Worm (Caenorhabditis elegans) whole organism, L1 larva: ENCODE results near the gene best-17.
A peak's percentile ranks its signal among the peaks of the same experiment; 100 is the strongest.

Source experiments
- C04F5.9 ChIP-seq: sonication (generic microtip); optimal IDR thresholded peaks from 2 replicates; lab custom pipeline; 2016; ENCODE audit warnings: missing genetic modification characterization, missing compliant biosample characterization
- C16A3.4 ChIP-seq: fragments of 150-350 bp; optimal IDR thresholded peaks from 2 replicates; lab custom pipeline; 2014; ENCODE audit warnings: missing biosample characterization, missing genetic modification characterization
- C34B4.2 ChIP-seq: sonication (generic microtip); optimal IDR thresholded peaks from 2 replicates; lab custom pipeline; 2017; ENCODE audit warnings: mild to moderate bottlenecking, missing genetic modification characterization, missing compliant biosample characterization
- F16B12.6 ChIP-seq: fragments of 150-350 bp; optimal IDR thresholded peaks from 2 replicates; lab custom pipeline; 2014; ENCODE audit warnings: missing biosample characterization, missing genetic modification characterization
- alr-1 ChIP-seq: fragments of 200-800 bp; sonication (Bioruptor generic); optimal IDR thresholded peaks from 2 replicates; lab custom pipeline; 2018; ENCODE audit warnings: borderline replicate concordance, mild to moderate bottlenecking, missing genetic modification characterization, missing compliant biosample characterization
- aly-2 ChIP-seq: fragments of 150-350 bp; optimal IDR thresholded peaks from 2 replicates; lab custom pipeline; 2014; ENCODE audit warnings: missing biosample characterization, missing genetic modification characterization
- blmp-1 ChIP-seq: fragments of 150-350 bp; optimal IDR thresholded peaks from 2 replicates; lab custom pipeline; 2014; ENCODE audit warnings: missing biosample characterization, missing genetic modification characterization
- ceh-63 ChIP-seq: fragments of 200-800 bp; sonication (Bioruptor generic); optimal IDR thresholded peaks from 2 replicates; lab custom pipeline; 2018; ENCODE audit warnings: mild to moderate bottlenecking, missing genetic modification characterization, missing compliant biosample characterization
- ceh-82 ChIP-seq, 3 experiments: fragments of 150-350 bp in 1 of 3; sonication (generic microtip) in 2 of 3; optimal IDR thresholded peaks; 2 replicates each; lab custom pipeline; 2014 to 2017; ENCODE audit warnings: missing biosample characterization in 3 of 3, missing genetic modification characterization in 3 of 3
- ceh-88 ChIP-seq: fragments of 200-800 bp; sonication (Bioruptor generic); IDR thresholded peaks from 2 replicates; pipeline ENCODE4 v1.3.6; 2022; ENCODE audit warnings: missing genetic modification characterization, missing compliant biosample characterization
- ceh-90 ChIP-seq: sonication (generic microtip); optimal IDR thresholded peaks from 2 replicates; lab custom pipeline; 2016; ENCODE audit warnings: missing genetic modification characterization, missing compliant biosample characterization
- ces-1 ChIP-seq: fragments of 150-350 bp; optimal IDR thresholded peaks from 2 replicates; lab custom pipeline; 2014; ENCODE audit warnings: missing biosample characterization, missing genetic modification reagents, missing genetic modification characterization
- dpl-1 ChIP-seq, 3 experiments: fragments of 150-350 bp in 2 of 3; sonication (generic microtip) in 1 of 3; optimal IDR thresholded peaks; 2 replicates each; lab custom pipeline; 2014 to 2017; ENCODE audit warnings: missing biosample characterization in 3 of 3, missing genetic modification characterization in 3 of 3, missing genetic modification reagents in 3 of 3
- efl-1 ChIP-seq, 4 experiments: fragments of 150-350 bp; optimal IDR thresholded peaks in 3 of 4; peaks in 1 of 4; 1 replicate in 1 of 4; 2 replicates in 3 of 4; lab custom pipeline; 2014; ENCODE audit warnings: missing biosample characterization in 2 of 4, missing genetic modification characterization in 2 of 4, missing genetic modification reagents in 2 of 4
- egl-13 ChIP-seq: sonication (generic microtip); optimal IDR thresholded peaks from 2 replicates; lab custom pipeline; 2016; ENCODE audit warnings: missing genotype, missing genetic modification reagents, missing genetic modification characterization, missing compliant biosample characterization
- elt-2 ChIP-seq: sonication (generic microtip); optimal IDR thresholded peaks from 2 replicates; lab custom pipeline; 2016; ENCODE audit warnings: missing genetic modification characterization, mild to moderate bottlenecking, inconsistent platforms, missing compliant biosample characterization, missing genetic modification reagents
- fkh-10 ChIP-seq: sonication (generic microtip); optimal IDR thresholded peaks from 2 replicates; lab custom pipeline; 2017; ENCODE audit warnings: missing biosample characterization, missing genetic modification reagents, missing genetic modification characterization
- fkh-4 ChIP-seq: sonication (generic microtip); optimal IDR thresholded peaks from 2 replicates; lab custom pipeline; 2016; ENCODE audit warnings: missing compliant biosample characterization, missing genetic modification characterization, borderline replicate concordance
- fkh-8 ChIP-seq: sonication (generic microtip); optimal IDR thresholded peaks from 2 replicates; lab custom pipeline; 2016; ENCODE audit warnings: mild to moderate bottlenecking, missing genetic modification characterization, missing compliant biosample characterization
- grh-1 ChIP-seq: fragments of 200-800 bp; sonication (Bioruptor generic); IDR thresholded peaks from 2 replicates; pipeline ENCODE4 v1.3.6; 2022; ENCODE audit warnings: missing genetic modification reagents, missing genetic modification characterization, missing compliant biosample characterization
- hlh-17 ChIP-seq: fragments of 200-800 bp; sonication (Bioruptor generic); optimal IDR thresholded peaks from 2 replicates; lab custom pipeline; 2018; ENCODE audit warnings: missing genetic modification characterization, mild to moderate bottlenecking, missing compliant biosample characterization, moderate library complexity, borderline replicate concordance
- hlh-4 ChIP-seq: sonication (generic microtip); optimal IDR thresholded peaks from 2 replicates; lab custom pipeline; 2016; ENCODE audit warnings: mild to moderate bottlenecking, missing genetic modification characterization, missing compliant biosample characterization
- hpl-2 ChIP-seq: fragments of 150-350 bp; optimal IDR thresholded peaks from 2 replicates; lab custom pipeline; 2014; ENCODE audit warnings: missing biosample characterization, missing genetic modification reagents, missing genetic modification characterization
- irx-1 ChIP-seq: sonication (generic microtip); optimal IDR thresholded peaks from 2 replicates; lab custom pipeline; 2016; ENCODE audit warnings: missing genetic modification characterization, missing compliant biosample characterization
- isw-1 ChIP-seq: fragments of 200-800 bp; sonication (Bioruptor generic); IDR thresholded peaks from 2 replicates; pipeline ENCODE4 v1.3.6; 2022; ENCODE audit warnings: missing genetic modification characterization, missing compliant biosample characterization
- jun-1 ChIP-seq: fragments of 150-350 bp; optimal IDR thresholded peaks from 2 replicates; lab custom pipeline; 2014; ENCODE audit warnings: missing biosample characterization, missing genetic modification reagents, missing genetic modification characterization
- lin-13 ChIP-seq: fragments of 150-350 bp; optimal IDR thresholded peaks from 2 replicates; lab custom pipeline; 2014; ENCODE audit warnings: missing biosample characterization, missing genetic modification reagents, missing genetic modification characterization
- lin-14 ChIP-seq: fragments of 200-800 bp; sonication (Bioruptor generic); optimal IDR thresholded peaks from 2 replicates; lab custom pipeline; 2018; ENCODE audit warnings: mild to moderate bottlenecking, missing genetic modification characterization, moderate library complexity, missing compliant biosample characterization
- lin-35 ChIP-seq, 2 experiments: fragments of 150-350 bp; optimal IDR thresholded peaks; 2 replicates each; lab custom pipeline; 2014; ENCODE audit warnings: missing biosample characterization in 2 of 2, missing genetic modification characterization in 2 of 2, missing genetic modification reagents in 2 of 2
- lin-39 ChIP-seq: fragments of 150-350 bp; optimal IDR thresholded peaks from 2 replicates; lab custom pipeline; 2014; ENCODE audit warnings: missing biosample characterization, missing genetic modification reagents, missing genetic modification characterization
- lsy-2 ChIP-seq, 2 experiments: fragments of 150-350 bp; optimal IDR thresholded peaks; 2 replicates each; lab custom pipeline; 2014; ENCODE audit warnings: missing biosample characterization in 2 of 2, missing genetic modification characterization in 2 of 2
- mdl-1 ChIP-seq, 2 experiments: fragments of 150-350 bp; optimal IDR thresholded peaks; 2 replicates each; lab custom pipeline; 2014 to 2017; ENCODE audit warnings: missing biosample characterization in 2 of 2, missing genetic modification characterization in 2 of 2, inconsistent platforms in 1 of 2
- mef-2 ChIP-seq: fragments of 150-350 bp; optimal IDR thresholded peaks from 2 replicates; lab custom pipeline; 2014; ENCODE audit warnings: missing biosample characterization, missing genetic modification characterization
- mep-1 ChIP-seq: fragments of 150-350 bp; optimal IDR thresholded peaks from 2 replicates; lab custom pipeline; 2014; ENCODE audit warnings: missing biosample characterization, missing genetic modification characterization
- nhr-12 ChIP-seq: sonication (generic microtip); optimal IDR thresholded peaks from 2 replicates; lab custom pipeline; 2017; ENCODE audit warnings: missing biosample characterization, missing genetic modification characterization
- nhr-19 ChIP-seq: fragments of 200-800 bp; sonication (Bioruptor generic); conservative IDR thresholded peaks from 2 replicates; pipeline ENCODE4 v1.3.6; 2022; ENCODE audit warnings: missing genetic modification characterization, missing compliant biosample characterization
- nhr-20 ChIP-seq: sonication (generic microtip); optimal IDR thresholded peaks from 2 replicates; lab custom pipeline; 2016; ENCODE audit warnings: mild to moderate bottlenecking, missing genetic modification characterization, missing compliant biosample characterization
- nhr-47 ChIP-seq: sonication (generic microtip); optimal IDR thresholded peaks from 2 replicates; lab custom pipeline; 2016; ENCODE audit warnings: mild to moderate bottlenecking, missing genetic modification characterization, moderate library complexity, missing compliant biosample characterization
- nhr-71 ChIP-seq: sonication (generic microtip); optimal IDR thresholded peaks from 2 replicates; lab custom pipeline; 2016; ENCODE audit warnings: mild to moderate bottlenecking, missing genetic modification characterization, moderate library complexity, missing compliant biosample characterization
- nhr-76 ChIP-seq: sonication (generic microtip); optimal IDR thresholded peaks from 2 replicates; lab custom pipeline; 2017; ENCODE audit warnings: missing biosample characterization, missing genetic modification characterization
- nhr-77 ChIP-seq: fragments of 150-350 bp; optimal IDR thresholded peaks from 2 replicates; lab custom pipeline; 2014; ENCODE audit warnings: missing biosample characterization, missing genetic modification characterization
- nhr-85 ChIP-seq: sonication (generic microtip); peaks from one replicate; lab custom pipeline; 2016; ENCODE audit warnings: missing genetic modification characterization, inconsistent platforms, missing compliant biosample characterization
- nhr-90 ChIP-seq: sonication (generic microtip); optimal IDR thresholded peaks from 2 replicates; lab custom pipeline; 2016; ENCODE audit warnings: mild to moderate bottlenecking, missing genetic modification characterization, missing compliant biosample characterization; ENCODE audit not compliant: poor library complexity
- pax-3 ChIP-seq: fragments of 200-800 bp; sonication (Bioruptor generic); optimal IDR thresholded peaks from 2 replicates; lab custom pipeline; 2018; ENCODE audit warnings: mild to moderate bottlenecking, missing genetic modification characterization, moderate library complexity, missing compliant biosample characterization
- snu-23 ChIP-seq: sonication (generic microtip); optimal IDR thresholded peaks from 2 replicates; lab custom pipeline; 2016; ENCODE audit warnings: missing genetic modification characterization, missing compliant biosample characterization
- swsn-7 ChIP-seq: sonication (generic microtip); optimal IDR thresholded peaks from 2 replicates; lab custom pipeline; 2016; ENCODE audit warnings: missing genetic modification characterization, missing compliant biosample characterization
- tlp-1 ChIP-seq: fragments of 150-350 bp; optimal IDR thresholded peaks from 2 replicates; lab custom pipeline; 2014; ENCODE audit warnings: missing biosample characterization, missing genetic modification characterization
- unc-30 ChIP-seq: sonication (generic microtip); optimal IDR thresholded peaks from 2 replicates; lab custom pipeline; 2017; ENCODE audit warnings: missing biosample characterization, missing genetic modification characterization
- unc-98 ChIP-seq: fragments of 200-800 bp; sonication (Bioruptor generic); IDR thresholded peaks from 2 replicates; pipeline ENCODE4 v1.3.6; 2022; ENCODE audit warnings: missing genetic modification characterization, missing compliant biosample characterization
- vab-15 ChIP-seq: sonication (generic microtip); optimal IDR thresholded peaks from 2 replicates; lab custom pipeline; 2017; ENCODE audit warnings: missing genotype, mild to moderate bottlenecking, missing genetic modification characterization, missing compliant biosample characterization
- ztf-11 ChIP-seq, 2 experiments: sonication (generic microtip); optimal IDR thresholded peaks; 2 replicates each; lab custom pipeline; 2016 to 2017; ENCODE audit warnings: missing genetic modification characterization in 2 of 2, missing biosample characterization in 1 of 2, missing compliant biosample characterization in 1 of 2

Gene best-17

ce11 chrIII:558832-559231 lies 50.6 kb downstream of the best-17 start:
- peak; percentile 24 for TF ChIP-seq C16A3.4 (tag; lab: Kevin White, UChicago)
- no peak for TF ChIP-seq lin-13
- TF ChIP-seq F16B12.6 = no peak
- no peak for TF ChIP-seq ceh-88 (GFP tag; lab: Robert Waterston, UW)
- TF ChIP-seq egl-13 (tag; lab: Kevin White, UChicago) = no peak
- no peak for TF ChIP-seq C04F5.9
- no peak for TF ChIP-seq nhr-12 (tag; lab: Kevin White, UChicago)
- no peak for TF ChIP-seq C34B4.2
- peak; percentile 24; the same call in 1 of the 2 replicates for TF ChIP-seq grh-1 (GFP tag; lab: Robert Waterston, UW)
- TF ChIP-seq nhr-19 (GFP tag; lab: Robert Waterston, UW) = no peak
- peak; percentile 12 to 52 for TF ChIP-seq lin-35 (GFP tag; optimal IDR thresholded peaks at IDR 0.05; lab: Kevin White, UChicago)
- peak; percentile 65 for TF ChIP-seq elt-2
- no peak for TF ChIP-seq isw-1 (GFP tag; lab: Robert Waterston, UW)
- TF ChIP-seq nhr-71 = no peak
- TF ChIP-seq snu-23 (GFP tag; lab: Kevin White, UChicago) = peak; percentile 70
- peak; percentile 16 to 47 for TF ChIP-seq efl-1 (optimal IDR thresholded peaks at IDR 0.05; lab: Kevin White, UChicago)
- TF ChIP-seq efl-1 (GFP tag; optimal IDR thresholded peaks at IDR 0.05 in 1 of 2; lab: Kevin White, UChicago) = no peak
- TF ChIP-seq blmp-1 = peak; percentile 66
- peak in 1 of 3 experiments; percentile 12 for TF ChIP-seq dpl-1 (GFP tag; optimal IDR thresholded peaks at IDR 0.05; lab: Kevin White, UChicago)
- no peak for TF ChIP-seq fkh-10 (GFP tag; lab: Kevin White, UChicago)
- TF ChIP-seq fkh-8 = no peak
- peak; percentile 12 for TF ChIP-seq nhr-47 (tag; lab: Kevin White, UChicago)
- peak; percentile 94 for TF ChIP-seq nhr-85
- no peak for TF ChIP-seq tlp-1
- TF ChIP-seq nhr-90 (tag; lab: Kevin White, UChicago) = peak; percentile 61
- TF ChIP-seq nhr-20 (tag; lab: Kevin White, UChicago) = peak; percentile 63
- TF ChIP-seq lin-14 (GFP tag; lab: Kevin White, UChicago) = peak; percentile 85
- no peak for TF ChIP-seq mef-2
- TF ChIP-seq ztf-11 (tag; optimal IDR thresholded peaks at IDR 0.05; lab: Kevin White, UChicago) = no peak
- no peak for TF ChIP-seq nhr-77 (tag; lab: Kevin White, UChicago)
- TF ChIP-seq ceh-90 = no peak
- peak in 1 of 3 experiments; percentile 24 for TF ChIP-seq ceh-82 (tag; optimal IDR thresholded peaks at IDR 0.05; lab: Kevin White, UChicago)
- TF ChIP-seq mdl-1 (tag; optimal IDR thresholded peaks at IDR 0.05; lab: Kevin White, UChicago) = peak in 1 of 2 experiments; percentile 27
- no peak for TF ChIP-seq hlh-4
- TF ChIP-seq mep-1 (tag; lab: Kevin White, UChicago) = peak; percentile 55
- TF ChIP-seq swsn-7 = peak; percentile 39
- no peak for TF ChIP-seq irx-1
- no peak for TF ChIP-seq pax-3 (tag; lab: Kevin White, UChicago)
- TF ChIP-seq unc-30 = no peak
- TF ChIP-seq aly-2 (tag; lab: Kevin White, UChicago) = no peak
- no peak for TF ChIP-seq lin-39
- no peak for TF ChIP-seq unc-98 (GFP tag; lab: Robert Waterston, UW)
- TF ChIP-seq lsy-2 (tag; optimal IDR thresholded peaks at IDR 0.05; lab: Kevin White, UChicago) = peak in 1 of 2 experiments; percentile 27
- TF ChIP-seq jun-1 (tag; lab: Kevin White, UChicago) = peak; percentile 39
- TF ChIP-seq hpl-2 (GFP tag; lab: Kevin White, UChicago) = no peak
- no peak for TF ChIP-seq nhr-76 (tag; lab: Kevin White, UChicago)
- no peak for TF ChIP-seq vab-15 (tag; lab: Kevin White, UChicago)
- no peak for TF ChIP-seq hlh-17 (GFP tag; lab: Kevin White, UChicago)
- TF ChIP-seq ceh-63 (GFP tag; lab: Kevin White, UChicago) = no peak
- TF ChIP-seq ces-1 (GFP tag; lab: Kevin White, UChicago) = no peak
- no peak for TF ChIP-seq alr-1 (tag; lab: Kevin White, UChicago)
- no peak for TF ChIP-seq fkh-4 (tag; lab: Kevin White, UChicago)
